Fruit fly (Drosophila melanogaster) whole organism, embryonic: ENCODE measurements around the gene CG5104.
A peak's percentile ranks its signal among the peaks of the same experiment; 100 is the strongest.

Experiments
- CG11247 ChIP-seq: fragments of 200-800 bp; sonication (Bioruptor generic); IDR thresholded peaks from 2 replicates; pipeline ENCODE4 v1.3.6; 2022; ENCODE audit warnings: missing biosample characterization, missing genetic modification characterization
- CG14014 ChIP-seq: fragments of 200-800 bp; sonication (Bioruptor generic); IDR thresholded peaks from 2 replicates; pipeline ENCODE4 v1.3.6; 2022; ENCODE audit warnings: missing biosample characterization, missing genetic modification characterization
- CG14441 ChIP-seq: fragments of 200-800 bp; sonication (Bioruptor generic); IDR thresholded peaks from 2 replicates; pipeline ENCODE4 v1.3.6; 2022; ENCODE audit warnings: missing biosample characterization, missing genetic modification characterization
- CG15696 ChIP-seq: fragments of 200-800 bp; sonication (Bioruptor generic); optimal IDR thresholded peaks from 2 replicates; lab custom pipeline; 2019; ENCODE audit warnings: missing biosample characterization, mild to moderate bottlenecking, missing genetic modification characterization, moderate library complexity
- CG18764 ChIP-seq: fragments of 200-800 bp; sonication (Bioruptor generic); optimal IDR thresholded peaks from 3 replicates; lab custom pipeline; 2016; ENCODE audit warnings: missing biosample characterization, missing genetic modification characterization
- CG3281 ChIP-seq: fragments of 200-800 bp; sonication (Bioruptor generic); optimal IDR thresholded peaks from 3 replicates; lab custom pipeline; 2017; ENCODE audit warnings: missing biosample characterization, mild to moderate bottlenecking, missing genetic modification characterization
- CG4854 ChIP-seq: fragments of 200-800 bp; sonication (Bioruptor generic); optimal IDR thresholded peaks from 2 replicates; lab custom pipeline; 2016; ENCODE audit warnings: missing biosample characterization, missing genetic modification characterization, inconsistent platforms
- CG6683 ChIP-seq: fragments of 200-800 bp; sonication (Bioruptor generic); optimal IDR thresholded peaks from 2 replicates; lab custom pipeline; 2017; ENCODE audit warnings: missing biosample characterization, mild to moderate bottlenecking, missing genetic modification characterization, missing genetic modification reagents
- CG6689 ChIP-seq: fragments of 200-800 bp; sonication (Bioruptor generic); IDR thresholded peaks from 2 replicates; pipeline ENCODE4 v1.3.6; 2022; ENCODE audit warnings: missing biosample characterization, missing genetic modification characterization
- CG7372 ChIP-seq: fragments of 200-800 bp; sonication (Bioruptor generic); IDR thresholded peaks from 2 replicates; pipeline ENCODE4 v1.3.6; 2022; ENCODE audit warnings: missing biosample characterization, missing genetic modification characterization
- CG8281 ChIP-seq: fragments of 200-800 bp; sonication (Bioruptor generic); optimal IDR thresholded peaks from 2 replicates; lab custom pipeline; 2018; ENCODE audit warnings: missing biosample characterization, mild to moderate bottlenecking, missing genetic modification characterization, moderate library complexity
- CG8290 ChIP-seq, 3 experiments: fragments of 200-800 bp; sonication (Bioruptor generic); optimal IDR thresholded peaks; 2 replicates each; lab custom pipeline; 2016 to 2019; ENCODE audit warnings: missing biosample characterization in 3 of 3, missing genetic modification characterization in 3 of 3, mild to moderate bottlenecking in 2 of 3, moderate library complexity in 1 of 3
- CG9727 ChIP-seq: fragments of 200-800 bp; sonication (Bioruptor generic); optimal IDR thresholded peaks from 3 replicates; lab custom pipeline; 2017; ENCODE audit warnings: missing biosample characterization, mild to moderate bottlenecking, missing genetic modification characterization
- D ChIP-seq, 2 experiments: fragments of 200-800 bp in 1 of 2; fragments of >200 bp in 1 of 2; sonication (Bioruptor generic) in 1 of 2; optimal IDR thresholded peaks; 2 replicates in 1 of 2; 3 replicates in 1 of 2; lab custom pipeline; 2017; ENCODE audit warnings: mild to moderate bottlenecking in 1 of 2, missing biosample characterization in 1 of 2, missing genetic modification characterization in 1 of 2, missing genetic modification reagents in 1 of 2
- Dfd ChIP-seq, 2 experiments: fragments of >200 bp; optimal IDR thresholded peaks; 2 replicates each; lab custom pipeline; 2017; ENCODE audit warnings: missing biosample characterization in 2 of 2, missing genetic modification characterization in 2 of 2
- GATAe ChIP-seq: fragments of 200-800 bp; sonication (Bioruptor generic); conservative IDR thresholded peaks from 2 replicates; pipeline ENCODE4 v1.3.6; 2022; ENCODE audit warnings: missing biosample characterization, missing genetic modification characterization
- Gsc ChIP-seq: fragments of 200-800 bp; sonication (Bioruptor generic); IDR thresholded peaks from 2 replicates; pipeline ENCODE4 v1.3.6; 2022; ENCODE audit warnings: missing biosample characterization, missing genetic modification characterization
- Hmx ChIP-seq: fragments of 200-800 bp; sonication (Bioruptor generic); optimal IDR thresholded peaks from 2 replicates; lab custom pipeline; 2016; ENCODE audit warnings: missing biosample characterization, missing genetic modification characterization
- Hr78 ChIP-seq, 2 experiments: fragments of 200-800 bp in 1 of 2; fragments of >200 bp in 1 of 2; sonication (Bioruptor generic) in 1 of 2; optimal IDR thresholded peaks; 2 replicates each; lab custom pipeline; 2017 to 2019; ENCODE audit warnings: missing biosample characterization in 2 of 2, missing genetic modification characterization in 2 of 2, mild to moderate bottlenecking in 1 of 2, moderate library complexity in 1 of 2
- NC2α ChIP-seq: fragments of 200-800 bp; sonication (Bioruptor generic); optimal IDR thresholded peaks from 2 replicates; lab custom pipeline; 2016; ENCODE audit warnings: missing biosample characterization, missing genetic modification characterization
- PHDP ChIP-seq: fragments of 200-800 bp; sonication (Bioruptor generic); optimal IDR thresholded peaks from 3 replicates; lab custom pipeline; 2018; ENCODE audit warnings: missing biosample characterization, mild to moderate bottlenecking, missing genetic modification characterization, moderate library complexity
- Ravus ChIP-seq: fragments of 200-800 bp; sonication (Bioruptor generic); IDR thresholded peaks from 2 replicates; pipeline ENCODE4 v1.3.6; 2022; ENCODE audit warnings: missing biosample characterization, missing genetic modification characterization
- amos ChIP-seq: fragments of 200-800 bp; sonication (Bioruptor generic); IDR thresholded peaks from 2 replicates; pipeline ENCODE4 v1.3.6; 2022; ENCODE audit warnings: missing biosample characterization, missing genetic modification characterization; ENCODE audit not compliant: partially characterized antibody
- ash1 ChIP-seq: fragments of 200-800 bp; sonication (Bioruptor generic); optimal IDR thresholded peaks from 2 replicates; lab custom pipeline; 2018; ENCODE audit warnings: missing biosample characterization, mild to moderate bottlenecking, missing genetic modification characterization
- bcd ChIP-seq: fragments of 200-800 bp; sonication (Bioruptor generic); optimal IDR thresholded peaks from 2 replicates; lab custom pipeline; 2017; ENCODE audit warnings: missing biosample characterization, mild to moderate bottlenecking, missing genetic modification characterization
- dpn ChIP-seq, 2 experiments: fragments of 200-800 bp; sonication (Bioruptor generic); optimal IDR thresholded peaks; 3 replicates each; lab custom pipeline; 2016; ENCODE audit warnings: missing biosample characterization in 2 of 2, missing genetic modification characterization in 2 of 2
- ewg ChIP-seq: fragments of 200-800 bp; sonication (Bioruptor generic); optimal IDR thresholded peaks from 3 replicates; lab custom pipeline; 2017; ENCODE audit warnings: mild to moderate bottlenecking, missing biosample characterization, missing genetic modification reagents, missing genetic modification characterization
- fu2 ChIP-seq: fragments of 200-800 bp; sonication (Bioruptor generic); optimal IDR thresholded peaks from 2 replicates; lab custom pipeline; 2016; ENCODE audit warnings: missing biosample characterization, missing genetic modification characterization
- gcm2 ChIP-seq: fragments of 200-800 bp; sonication (Bioruptor generic); optimal IDR thresholded peaks from 2 replicates; lab custom pipeline; 2016; ENCODE audit warnings: missing biosample characterization, missing genetic modification characterization
- grn ChIP-seq: fragments of 200-800 bp; sonication (Bioruptor generic); optimal IDR thresholded peaks from 3 replicates; lab custom pipeline; 2017; ENCODE audit warnings: missing biosample characterization, missing genetic modification characterization
- h ChIP-seq: fragments of >200 bp; optimal IDR thresholded peaks from 2 replicates; lab custom pipeline; 2017
- maf-S ChIP-seq: fragments of 200-800 bp; sonication (Bioruptor generic); optimal IDR thresholded peaks from 2 replicates; lab custom pipeline; 2016; ENCODE audit warnings: missing biosample characterization, missing genetic modification characterization
- nerfin-1 ChIP-seq: fragments of 200-800 bp; sonication (Bioruptor generic); optimal IDR thresholded peaks from 3 replicates; lab custom pipeline; 2019; ENCODE audit warnings: missing biosample characterization, mild to moderate bottlenecking, missing genetic modification characterization, moderate library complexity
- pzg ChIP-seq: fragments of 200-800 bp; sonication (Bioruptor generic); optimal IDR thresholded peaks from 3 replicates; lab custom pipeline; 2018; ENCODE audit warnings: missing biosample characterization, mild to moderate bottlenecking, missing genetic modification characterization, moderate library complexity
- repo ChIP-seq: fragments of 200-800 bp; sonication (Bioruptor generic); optimal IDR thresholded peaks from 2 replicates; lab custom pipeline; 2016; ENCODE audit warnings: missing biosample characterization, missing genetic modification characterization
- sens ChIP-seq: fragments of 200-800 bp; sonication (Bioruptor generic); peaks from one replicate; lab custom pipeline; 2016; ENCODE audit warnings: missing biosample characterization, missing genetic modification characterization
- shn ChIP-seq: fragments of 200-800 bp; sonication (Bioruptor generic); optimal IDR thresholded peaks from 3 replicates; lab custom pipeline; 2016; ENCODE audit warnings: missing biosample characterization, missing genetic modification characterization
- tio ChIP-seq: fragments of 200-800 bp; sonication (Bioruptor generic); optimal IDR thresholded peaks from 2 replicates; lab custom pipeline; 2017; ENCODE audit warnings: missing biosample characterization, missing genetic modification characterization, inconsistent platforms
- vvl ChIP-seq: fragments of 200-800 bp; sonication (Bioruptor generic); IDR thresholded peaks from 2 replicates; pipeline ENCODE4 v1.3.6; 2022; ENCODE audit warnings: missing biosample characterization, missing genetic modification characterization

The CG5104 gene

DNA sequence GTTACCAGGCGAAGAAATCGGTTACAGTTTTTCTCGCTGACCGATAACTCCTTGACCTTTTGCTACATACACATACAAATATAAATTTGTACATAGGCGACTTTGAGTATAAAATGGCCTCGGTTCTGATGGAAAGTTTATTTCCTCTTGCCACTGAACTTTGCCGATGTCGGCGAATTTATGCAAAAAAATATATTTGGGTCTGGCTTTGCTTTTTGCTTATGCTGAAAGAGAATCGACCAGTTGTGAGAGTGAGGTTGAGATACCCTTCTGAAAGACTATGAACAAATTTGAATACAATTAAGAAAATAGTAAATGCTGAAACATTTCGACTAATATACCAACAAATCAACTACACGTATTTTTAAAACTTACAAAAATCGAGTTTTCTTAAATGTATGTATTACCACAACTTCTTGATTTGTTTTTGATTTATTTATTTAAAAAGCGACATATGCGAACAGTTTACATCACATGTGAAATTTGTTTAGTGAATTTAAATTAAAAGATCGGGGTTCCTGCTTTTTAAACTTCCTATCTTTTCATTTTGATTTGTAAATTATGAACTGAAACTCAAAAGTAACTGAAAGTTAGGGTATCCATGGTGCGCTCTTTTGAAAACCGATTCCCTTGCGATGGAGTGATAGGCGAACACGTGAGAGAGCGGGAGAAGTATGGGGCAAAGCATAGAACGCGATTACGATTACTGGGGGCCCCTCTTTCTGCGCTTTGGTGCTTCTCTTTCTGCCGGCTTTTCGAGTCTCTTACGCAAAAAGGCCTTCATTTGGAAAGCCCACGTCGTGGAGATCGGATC is 11.5 kb upstream of the CG5104 start (continued):
- no peak for TF ChIP-seq Dfd (GFP tag; optimal IDR thresholded peaks at IDR 0.05; lab: Kevin White, UChicago)
- TF ChIP-seq CG15696 (tag; lab: Kevin White, UChicago), result peak; percentile 62
- peak; percentile 57 for TF ChIP-seq ewg
- peak; percentile 97 for TF ChIP-seq sens (GFP tag; lab: Kevin White, UChicago)
- peak; percentile 88 for TF ChIP-seq CG9727 (GFP tag; lab: Kevin White, UChicago)
- peak; percentile 66 to 76 for TF ChIP-seq dpn (GFP tag; optimal IDR thresholded peaks at IDR 0.05; lab: Kevin White, UChicago)
- TF ChIP-seq amos (GFP tag; lab: Robert Waterston, UW), result no peak
- no peak for TF ChIP-seq CG11247 (GFP tag; lab: Robert Waterston, UW)
- TF ChIP-seq CG8290 (GFP tag; optimal IDR thresholded peaks at IDR 0.05; lab: Kevin White, UChicago), result peak; percentile 1
- no peak for TF ChIP-seq CG8290 (tag; optimal IDR thresholded peaks at IDR 0.05; lab: Kevin White, UChicago)
- TF ChIP-seq tio (GFP tag; lab: Kevin White, UChicago), result peak; percentile 75
- no peak; the same call in 1 of the 2 replicates for TF ChIP-seq vvl (GFP tag; lab: Robert Waterston, UW)
- peak; percentile 25 for TF ChIP-seq NC2α
- TF ChIP-seq CG7372 (GFP tag; lab: Robert Waterston, UW), result peak; percentile 53; the same call in 1 of the 2 replicates
- no peak for TF ChIP-seq D (optimal IDR thresholded peaks at IDR 0.05; lab: Kevin White, UChicago)
- peak; percentile 70 for TF ChIP-seq D (GFP tag; optimal IDR thresholded peaks at IDR 0.05; lab: Kevin White, UChicago)
- TF ChIP-seq bcd (GFP tag; lab: Kevin White, UChicago), result peak; percentile 82
- no peak for TF ChIP-seq Gsc (GFP tag; lab: Robert Waterston, UW)
- TF ChIP-seq CG18764 (GFP tag; lab: Kevin White, UChicago), result no peak
- TF ChIP-seq GATAe (GFP tag; lab: Robert Waterston, UW), result no peak
- TF ChIP-seq maf-S, result peak; percentile 17
- peak; percentile 50 for TF ChIP-seq CG8281 (tag; lab: Kevin White, UChicago)
- peak; percentile 78 for TF ChIP-seq Hmx (GFP tag; lab: Kevin White, UChicago)
- no peak for TF ChIP-seq h
- peak; percentile 42 for TF ChIP-seq gcm2 (GFP tag; lab: Kevin White, UChicago)
- TF ChIP-seq CG14441 (GFP tag; lab: Robert Waterston, UW), result 0 out of 2 replicates have a peak, but pooled peaks have one; percentile 13
- TF ChIP-seq pzg, result no peak
- TF ChIP-seq CG4854 (GFP tag; lab: Kevin White, UChicago), result peak; percentile 47
- TF ChIP-seq Ravus (GFP tag; lab: Robert Waterston, UW), result no peak
- TF ChIP-seq CG6683 (GFP tag; lab: Kevin White, UChicago), result peak; percentile 69
- TF ChIP-seq fu2 (GFP tag; lab: Kevin White, UChicago), result peak; percentile 58
- TF ChIP-seq nerfin-1 (tag; lab: Kevin White, UChicago), result peak; percentile 66
- TF ChIP-seq Hr78 (GFP tag; optimal IDR thresholded peaks at IDR 0.05; lab: Kevin White, UChicago), result peak in 1 of 2 experiments; percentile 75
- no peak for TF ChIP-seq ash1 (GFP tag; lab: Kevin White, UChicago)
- peak; percentile 92 for TF ChIP-seq CG3281 (GFP tag; lab: Kevin White, UChicago)
- TF ChIP-seq CG6689 (GFP tag; lab: Robert Waterston, UW), result no peak
- peak; percentile 88 for TF ChIP-seq grn
- peak; percentile 74 for TF ChIP-seq shn (GFP tag; lab: Kevin White, UChicago)
- TF ChIP-seq CG14014, result no peak
- TF ChIP-seq PHDP (tag; lab: Kevin White, UChicago), result peak; percentile 81
- peak; percentile 34 for TF ChIP-seq repo (GFP tag; lab: Kevin White, UChicago)
